Fruit fly (Drosophila melanogaster): ENCODE measurements around the gene pkaap.

pkaap gene

DNA sequence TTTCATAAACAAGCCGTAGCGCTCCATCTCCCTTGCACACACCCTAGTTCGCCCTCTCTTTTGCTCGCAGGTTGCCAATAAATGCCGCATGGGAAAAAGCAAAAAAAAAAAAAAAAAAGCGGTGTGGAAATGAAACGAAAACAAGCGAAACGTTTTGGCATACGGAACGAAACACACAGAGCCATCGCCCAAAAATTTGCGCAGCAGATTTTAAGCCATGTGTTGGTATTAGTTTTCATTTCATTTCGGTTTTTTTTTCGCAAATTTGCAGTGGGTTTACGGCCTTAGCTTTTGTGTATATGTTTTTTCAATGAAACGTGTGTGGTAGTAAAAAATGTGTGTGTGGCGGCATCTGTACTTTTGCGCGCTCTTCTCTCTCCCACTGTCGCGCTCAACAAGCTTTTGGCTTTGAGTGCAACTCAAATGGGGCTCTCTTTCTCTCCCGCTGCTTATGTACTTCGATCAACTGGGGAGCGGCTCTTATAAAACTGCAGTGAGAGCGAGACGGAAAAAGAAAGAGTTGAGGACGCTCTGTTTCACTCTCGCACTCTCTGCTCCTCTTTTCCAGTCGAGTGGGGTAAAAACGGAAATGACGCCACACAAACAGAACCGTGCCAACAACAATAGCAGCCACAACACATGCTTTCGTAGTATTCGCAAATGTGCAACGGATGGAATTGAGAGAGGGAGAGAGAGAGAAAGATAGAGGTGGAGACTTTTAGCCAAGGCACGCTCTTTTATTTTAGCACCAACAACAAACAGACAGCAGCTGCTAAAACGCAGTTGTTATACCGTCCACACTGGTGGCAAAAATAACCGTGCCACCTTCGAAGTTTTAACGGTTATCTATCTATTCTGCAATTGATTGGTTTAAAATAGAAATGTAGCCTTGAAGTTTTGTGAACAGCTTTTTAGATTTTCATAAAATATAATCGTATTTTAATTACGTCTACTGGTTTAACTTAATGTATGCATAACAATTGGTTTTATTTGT, 3.5 kb upstream of the pkaap start:
- TF ChIP-seq CG12605 (GFP tag; IDR thresholded peaks at IDR 0.05) = no peak
- TF ChIP-seq CG4496 (GFP tag; IDR thresholded peaks at IDR 0.05) = no peak
- peak; percentile 52 for TF ChIP-seq CG15710 (tag; optimal IDR thresholded peaks at IDR 0.05)
- TF ChIP-seq Snoo (tag; optimal IDR thresholded peaks at IDR 0.05) = peak; percentile 70
- peak; percentile 65 for TF ChIP-seq Pif1A (GFP tag; optimal IDR thresholded peaks at IDR 0.05)
- no peak for TF ChIP-seq Ets98B (GFP tag; IDR thresholded peaks at IDR 0.05)
- peak; percentile 60 for TF ChIP-seq EcR (GFP tag; optimal IDR thresholded peaks at IDR 0.05)
- TF ChIP-seq CG8301 (tag; optimal IDR thresholded peaks at IDR 0.05) = peak; percentile 65
- peak; percentile 33 for TF ChIP-seq CG9948 (tag; optimal IDR thresholded peaks at IDR 0.05)
- TF ChIP-seq rn (GFP tag; IDR thresholded peaks at IDR 0.05) = no peak
- peak; percentile 38 for TF ChIP-seq CG34367 (tag; optimal IDR thresholded peaks at IDR 0.05)
- peak; percentile 64 for TF ChIP-seq CG14655 (GFP tag; optimal IDR thresholded peaks at IDR 0.05)
- peak; percentile 68 for TF ChIP-seq CG13204 (GFP tag; optimal IDR thresholded peaks at IDR 0.05)
- TF ChIP-seq fd96Ca (GFP tag; IDR thresholded peaks at IDR 0.05) = no peak
- peak; percentile 65 for TF ChIP-seq CG8159 (tag; optimal IDR thresholded peaks at IDR 0.05)
- peak; percentile 34 for TF ChIP-seq CG17806 (tag; optimal IDR thresholded peaks at IDR 0.05)
- peak; percentile 48 for TF ChIP-seq D1 (tag; optimal IDR thresholded peaks at IDR 0.05)
- no peak for TF ChIP-seq CG10348 (GFP tag; IDR thresholded peaks at IDR 0.05)
- peak; percentile 30 for TF ChIP-seq gl (tag; optimal IDR thresholded peaks at IDR 0.05)
- TF ChIP-seq Pif1B (GFP tag; optimal IDR thresholded peaks at IDR 0.05) = peak; percentile 45
- no peak for TF ChIP-seq CG32121 (GFP tag; IDR thresholded peaks at IDR 0.05)

DNA sequence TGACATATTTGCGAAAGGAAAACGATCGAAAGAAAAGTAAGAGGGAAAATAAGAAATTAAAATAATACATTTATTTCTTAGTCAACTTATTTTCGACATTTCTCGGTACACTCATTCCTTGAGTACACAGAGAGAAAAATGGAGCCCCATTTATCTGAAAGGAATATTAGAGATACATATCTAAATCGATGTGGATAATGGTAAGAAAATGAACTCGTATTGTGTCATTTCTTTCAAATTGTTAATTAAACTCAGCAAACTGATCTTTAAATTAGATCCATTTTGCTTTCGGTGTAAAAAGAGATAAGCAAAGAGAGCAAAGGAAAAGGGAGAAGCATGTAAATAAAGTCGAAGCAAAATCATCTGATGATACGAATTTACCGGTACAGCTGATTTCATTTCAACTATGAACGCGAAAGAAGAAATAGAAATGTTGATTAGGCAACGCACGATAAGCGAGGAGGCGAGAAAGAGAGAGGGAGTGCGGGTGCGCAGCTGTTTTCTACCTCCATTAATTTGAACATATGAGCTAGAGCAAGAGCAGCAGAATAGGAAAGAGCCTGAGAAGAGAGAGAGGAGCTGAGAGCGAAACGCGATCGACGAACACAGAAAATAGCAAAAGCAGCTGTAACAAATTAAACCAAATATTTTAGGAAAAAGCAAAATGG, 2.3 kb upstream of the pkaap start:
- TF ChIP-seq D1 (tag; optimal IDR thresholded peaks at IDR 0.05) (peak; percentile 22), CG17806 (tag; optimal IDR thresholded peaks at IDR 0.05) (peak; percentile 92), gl (tag; optimal IDR thresholded peaks at IDR 0.05) (peak; percentile 70), CG13204 (GFP tag; optimal IDR thresholded peaks at IDR 0.05) (peak; percentile 39), CG8159 (tag; optimal IDR thresholded peaks at IDR 0.05) (peak; percentile 90), CG32121 (GFP tag; IDR thresholded peaks at IDR 0.05) (no peak), Pif1B (GFP tag; optimal IDR thresholded peaks at IDR 0.05) (peak; percentile 87), Ets98B (GFP tag; IDR thresholded peaks at IDR 0.05) (no peak), CG15710 (tag; optimal IDR thresholded peaks at IDR 0.05) (peak; percentile 84), CG14655 (GFP tag; optimal IDR thresholded peaks at IDR 0.05) (peak; percentile 86), CG8301 (tag; optimal IDR thresholded peaks at IDR 0.05) (peak; percentile 83), CG10348 (GFP tag; IDR thresholded peaks at IDR 0.05) (no peak), CG4496 (GFP tag; IDR thresholded peaks at IDR 0.05) (no peak), CG9948 (tag; optimal IDR thresholded peaks at IDR 0.05) (peak; percentile 87), EcR (GFP tag; optimal IDR thresholded peaks at IDR 0.05) (no peak), rn (GFP tag; IDR thresholded peaks at IDR 0.05) (no peak), fd96Ca (GFP tag; IDR thresholded peaks at IDR 0.05) (no peak), CG12605 (GFP tag; IDR thresholded peaks at IDR 0.05) (no peak), CG34367 (tag; optimal IDR thresholded peaks at IDR 0.05) (peak; percentile 83), Snoo (tag; optimal IDR thresholded peaks at IDR 0.05) (peak; percentile 86), Pif1A (GFP tag; optimal IDR thresholded peaks at IDR 0.05) (peak; percentile 77)

DNA sequence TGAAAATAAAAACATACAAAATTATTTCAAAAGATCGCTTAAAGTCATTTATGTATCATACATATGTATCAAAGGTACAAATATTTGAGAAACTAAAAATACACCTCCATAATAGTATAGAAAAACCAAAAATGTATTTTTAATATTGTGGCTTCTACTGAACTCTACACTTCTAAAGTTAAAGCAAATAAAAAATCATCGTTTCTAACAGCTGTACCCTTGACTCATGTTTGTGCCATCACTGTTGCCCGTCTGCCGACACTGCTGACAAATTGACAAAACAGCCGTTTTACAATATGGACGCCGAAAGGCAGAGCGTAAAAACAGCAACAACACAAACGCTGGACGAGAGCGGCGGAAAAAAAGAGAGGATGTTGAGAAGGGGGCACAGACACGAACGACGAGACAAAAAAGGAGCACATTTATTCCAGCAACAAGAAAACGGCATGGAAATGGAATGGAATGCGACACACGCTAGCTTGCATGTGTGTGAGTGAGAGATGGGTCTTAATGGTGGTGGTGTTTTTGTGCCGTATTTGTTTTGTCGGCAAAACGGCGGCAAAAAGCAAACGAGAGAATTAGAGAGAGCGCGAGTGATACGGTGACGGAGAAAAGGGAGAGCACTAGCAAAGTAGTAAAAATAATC, 1.6 kb upstream of the pkaap start:
- TF ChIP-seq CG10348 (GFP tag; IDR thresholded peaks at IDR 0.05) = no peak
- TF ChIP-seq CG34367 (tag; optimal IDR thresholded peaks at IDR 0.05) = peak; percentile 60
- peak; percentile 49 for TF ChIP-seq Snoo (tag; optimal IDR thresholded peaks at IDR 0.05)
- TF ChIP-seq Ets98B (GFP tag; IDR thresholded peaks at IDR 0.05) = no peak
- TF ChIP-seq D1 (tag; optimal IDR thresholded peaks at IDR 0.05) = no peak
- TF ChIP-seq Pif1A (GFP tag; optimal IDR thresholded peaks at IDR 0.05) = peak; percentile 83
- TF ChIP-seq Pif1B (GFP tag; optimal IDR thresholded peaks at IDR 0.05) = peak; percentile 79
- TF ChIP-seq gl (tag; optimal IDR thresholded peaks at IDR 0.05) = peak; percentile 76
- TF ChIP-seq CG15710 (tag; optimal IDR thresholded peaks at IDR 0.05) = peak; percentile 62
- TF ChIP-seq EcR (GFP tag; optimal IDR thresholded peaks at IDR 0.05) = peak; percentile 57
- peak; percentile 80 for TF ChIP-seq CG8159 (tag; optimal IDR thresholded peaks at IDR 0.05)
- TF ChIP-seq CG9948 (tag; optimal IDR thresholded peaks at IDR 0.05) = peak; percentile 74
- TF ChIP-seq rn (GFP tag; IDR thresholded peaks at IDR 0.05) = no peak
- peak; percentile 75 for TF ChIP-seq CG17806 (tag; optimal IDR thresholded peaks at IDR 0.05)
- peak; percentile 81 for TF ChIP-seq CG14655 (GFP tag; optimal IDR thresholded peaks at IDR 0.05)
- TF ChIP-seq fd96Ca (GFP tag; IDR thresholded peaks at IDR 0.05) = no peak
- TF ChIP-seq CG8301 (tag; optimal IDR thresholded peaks at IDR 0.05) = peak; percentile 79
- TF ChIP-seq CG32121 (GFP tag; IDR thresholded peaks at IDR 0.05) = no peak
- no peak for TF ChIP-seq CG4496 (GFP tag; IDR thresholded peaks at IDR 0.05)
- peak; percentile 71 for TF ChIP-seq CG13204 (GFP tag; optimal IDR thresholded peaks at IDR 0.05)
- TF ChIP-seq CG12605 (GFP tag; IDR thresholded peaks at IDR 0.05) = no peak

DNA sequence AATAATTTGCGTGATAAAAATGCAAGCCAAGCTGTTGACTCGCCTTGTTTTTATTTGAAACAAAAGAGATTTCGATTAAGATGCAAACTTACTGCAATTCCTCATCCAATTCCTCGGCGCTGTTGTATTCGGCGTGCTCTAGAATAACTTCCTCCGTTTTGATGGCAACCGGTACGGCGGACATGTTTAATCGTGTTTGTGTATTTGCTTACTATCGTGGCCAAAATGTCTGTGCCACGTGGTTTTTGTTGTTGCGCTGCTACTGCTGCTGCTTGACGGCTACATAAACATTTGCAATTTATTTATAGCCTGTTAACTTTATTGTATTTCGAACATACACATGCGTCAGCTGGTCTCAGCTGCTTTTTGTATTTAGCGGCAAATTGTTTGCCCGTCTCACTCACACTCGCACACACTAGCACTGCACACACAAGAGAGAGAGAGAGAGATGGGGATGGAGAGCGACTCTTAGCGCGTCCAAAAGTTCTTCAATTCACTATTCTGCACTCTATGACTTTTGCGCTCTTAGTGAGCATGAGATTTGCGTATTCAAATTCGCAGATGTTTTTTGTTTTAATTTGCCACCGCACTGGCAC, 986 bp upstream of the pkaap start:
- TF ChIP-seq CG10348 (GFP tag; IDR thresholded peaks at IDR 0.05) (no peak), CG8301 (tag; optimal IDR thresholded peaks at IDR 0.05) (no peak)

Data from whole organism, pupa.